Fruit fly (Drosophila melanogaster): ENCODE data around the gene Tspo.
A peak's percentile ranks its signal among the peaks of the same experiment; 100 is the strongest.

The Tspo gene

dm6 chr2L:577186-577585 lies 17.8 kb downstream of the Tspo start, which contains the start of gene Pph13:
Gene Pph13 (plus strand): TSS chr2L:577486.
- no peak for TF ChIP-seq Rx (GFP tag; IDR thresholded peaks at IDR 0.05)
- no peak for TF ChIP-seq CG14014 (GFP tag; IDR thresholded peaks at IDR 0.05)
- TF ChIP-seq ac (GFP tag; optimal IDR thresholded peaks at IDR 0.05) = no peak
- TF ChIP-seq Optix (GFP tag; IDR thresholded peaks at IDR 0.05) = no peak
- TF ChIP-seq mld (GFP tag; IDR thresholded peaks at IDR 0.05; ENCODE audit: partially characterized antibody) = no peak
- TF ChIP-seq CG2199 (GFP tag; IDR thresholded peaks at IDR 0.05) = no peak
- no peak for TF ChIP-seq Lim3 (GFP tag; IDR thresholded peaks at IDR 0.05)
- no peak for TF ChIP-seq trem (tag; optimal IDR thresholded peaks at IDR 0.05)
- TF ChIP-seq BtbVII (GFP tag; optimal IDR thresholded peaks at IDR 0.05) = no peak
- TF ChIP-seq Side (GFP tag; optimal IDR thresholded peaks at IDR 0.05) = no peak
- no peak for TF ChIP-seq mam (GFP tag; optimal IDR thresholded peaks at IDR 0.05)
- TF ChIP-seq pnt (GFP tag; optimal IDR thresholded peaks at IDR 0.05) = no peak
- TF ChIP-seq zf30C (GFP tag; optimal IDR thresholded peaks at IDR 0.05) = no peak
- no peak for TF ChIP-seq D19A (tag; optimal IDR thresholded peaks at IDR 0.05)
- no peak for TF ChIP-seq pzg (GFP tag; optimal IDR thresholded peaks at IDR 0.05)
- TF ChIP-seq sima (GFP tag; optimal IDR thresholded peaks at IDR 0.05) = no peak
- no peak for TF ChIP-seq tup (GFP tag; optimal IDR thresholded peaks at IDR 0.05)
- TF ChIP-seq CG15011 (GFP tag; optimal IDR thresholded peaks at IDR 0.05) = no peak
- TF ChIP-seq CG14050 (GFP tag; IDR thresholded peaks at IDR 0.05) = no peak
- TF ChIP-seq tll (GFP tag; optimal IDR thresholded peaks at IDR 0.05) = no peak

- TF ChIP-seq Sry-β (GFP tag; optimal IDR thresholded peaks at IDR 0.05) = no peak
- TF ChIP-seq stwl (tag; optimal IDR thresholded peaks at IDR 0.05) = no peak
- TF ChIP-seq cwo (GFP tag; optimal IDR thresholded peaks at IDR 0.05) = no peak
- TF ChIP-seq MESR4 (GFP tag; optimal IDR thresholded peaks at IDR 0.05) = no peak
- no peak for TF ChIP-seq Xrp1 (GFP tag; IDR thresholded peaks at IDR 0.05)
- no peak for TF ChIP-seq Optix (GFP tag; IDR thresholded peaks at IDR 0.05)
- TF ChIP-seq CG17359 (tag; optimal IDR thresholded peaks at IDR 0.05) = no peak
- peak; percentile 49 for TF ChIP-seq crol (GFP tag; IDR thresholded peaks at IDR 0.05)
- TF ChIP-seq Nf-YB (GFP tag; optimal IDR thresholded peaks at IDR 0.05) = peak; percentile 95
- TF ChIP-seq seq (GFP tag; IDR thresholded peaks at IDR 0.05) = peak; percentile 81
- no peak for TF ChIP-seq CG4282 (GFP tag; optimal IDR thresholded peaks at IDR 0.05)
- TF ChIP-seq Nf-YC (tag; optimal IDR thresholded peaks at IDR 0.05) = peak; percentile 95
- peak; percentile 24 to 33 for TF ChIP-seq Trl (optimal IDR thresholded peaks at IDR 0.05)
- TF ChIP-seq Trl (GFP tag; optimal IDR thresholded peaks at IDR 0.05) = no peak
- no peak for TF ChIP-seq dan (GFP tag; IDR thresholded peaks at IDR 0.05)
Measured at dm6 chr2L:585268-585667, 25.9 kb downstream of the Tspo start.

- TF ChIP-seq oc (tag; optimal IDR thresholded peaks at IDR 0.05) = peak; percentile 33
- TF ChIP-seq Nf-YC (tag; optimal IDR thresholded peaks at IDR 0.05) = peak; percentile 63
- TF ChIP-seq pros (GFP tag; optimal IDR thresholded peaks at IDR 0.05) = peak; percentile 35
- no peak for TF ChIP-seq CkIIα-i1 (GFP tag; IDR thresholded peaks at IDR 0.05)
- peak; percentile 21; the same call in 1 of the 2 replicates for TF ChIP-seq seq (GFP tag; IDR thresholded peaks at IDR 0.05)
- peak; percentile 44 for TF ChIP-seq nerfin-1 (tag; optimal IDR thresholded peaks at IDR 0.05)
- TF ChIP-seq sna (GFP tag; IDR thresholded peaks at IDR 0.05; ENCODE audit: partially characterized antibody) = no peak
- peak; percentile 79 for TF ChIP-seq Nf-YB (GFP tag; optimal IDR thresholded peaks at IDR 0.05)
Measured at dm6 chr2L:591511-591910, 32.1 kb downstream of the Tspo start.
